Fruit fly (Drosophila melanogaster) whole organism, prepupa: Measurements from ENCODE around the gene CG15385.

ENCODE experiments used
- CG10631 ChIP-seq: fragments of 200-800 bp; sonication (Bioruptor generic); optimal IDR thresholded peaks from 2 replicates; lab custom pipeline; 2016; ENCODE audit warnings: missing biosample characterization, missing genetic modification characterization
- CG4318 ChIP-seq: fragments of 200-800 bp; sonication (Bioruptor generic); optimal IDR thresholded peaks from 3 replicates; lab custom pipeline; 2017; ENCODE audit warnings: missing biosample characterization, mild to moderate bottlenecking, missing genetic modification characterization
- CG6854 ChIP-seq: fragments of 200-800 bp; sonication (Bioruptor generic); optimal IDR thresholded peaks from 2 replicates; lab custom pipeline; 2017; ENCODE audit warnings: missing biosample characterization, mild to moderate bottlenecking, missing genetic modification characterization
- Eip75B ChIP-seq: fragments of 200-800 bp; sonication (Bioruptor generic); optimal IDR thresholded peaks from 3 replicates; lab custom pipeline; 2016; ENCODE audit warnings: missing biosample characterization, missing genetic modification characterization
- Lpt ChIP-seq: fragments of 200-800 bp; sonication (Bioruptor generic); optimal IDR thresholded peaks from 3 replicates; lab custom pipeline; 2016; ENCODE audit warnings: missing biosample characterization, missing genetic modification characterization
- dac ChIP-seq: fragments of 200-800 bp; sonication (Bioruptor generic); optimal IDR thresholded peaks from 2 replicates; lab custom pipeline; 2017; ENCODE audit warnings: missing biosample characterization, mild to moderate bottlenecking, missing genetic modification characterization
- esn ChIP-seq: fragments of 200-800 bp; sonication (Bioruptor generic); optimal IDR thresholded peaks from 2 replicates; lab custom pipeline; 2016; ENCODE audit warnings: missing biosample characterization, mild to moderate bottlenecking, missing genetic modification characterization, moderate library complexity
- fd59A ChIP-seq: fragments of 200-800 bp; sonication (Bioruptor generic); optimal IDR thresholded peaks from 2 replicates; lab custom pipeline; 2017; ENCODE audit warnings: missing biosample characterization, mild to moderate bottlenecking, missing genetic modification characterization, missing genetic modification reagents
- fd85E ChIP-seq: fragments of 200-800 bp; sonication (Bioruptor generic); optimal IDR thresholded peaks from 3 replicates; lab custom pipeline; 2016; ENCODE audit warnings: missing biosample characterization, missing genetic modification characterization
- fkh ChIP-seq: fragments of 200-800 bp; sonication (Bioruptor generic); optimal IDR thresholded peaks from 3 replicates; lab custom pipeline; 2017; ENCODE audit warnings: missing biosample characterization, mild to moderate bottlenecking, missing genetic modification characterization, moderate library complexity

dm6 chr2L:2181971-2182643, 30.3 kb downstream of the CG15385 start:
- TF ChIP-seq CG10631: no peak
- TF ChIP-seq fd85E: no peak
- no peak for TF ChIP-seq Lpt (GFP tag; lab: Kevin White, UChicago)
- no peak for TF ChIP-seq dac (GFP tag; lab: Kevin White, UChicago)
- no peak for TF ChIP-seq fd59A (GFP tag; lab: Kevin White, UChicago)
- TF ChIP-seq CG6854 (GFP tag; lab: Kevin White, UChicago): no peak
- no peak for TF ChIP-seq fkh (GFP tag; lab: Kevin White, UChicago)
- TF ChIP-seq CG4318 (GFP tag; lab: Kevin White, UChicago): no peak
- peak; percentile 48 for TF ChIP-seq esn (GFP tag; lab: Kevin White, UChicago)
- peak; percentile 9 for TF ChIP-seq Eip75B (GFP tag; lab: Kevin White, UChicago)
